Fruit fly (Drosophila melanogaster) whole organism, embryonic: ENCODE results near the gene CG3434.
A peak's percentile ranks its signal among the peaks of the same experiment; 100 is the strongest.

Experiments used
- Aef1 ChIP-seq: fragments of 200-800 bp; sonication (Bioruptor generic); IDR thresholded peaks from 3 replicates; pipeline ENCODE4 v1.3.6; 2022; ENCODE audit warnings: missing biosample characterization, missing genetic modification characterization
- CG10979 ChIP-seq: fragments of 200-800 bp; sonication (Bioruptor generic); optimal IDR thresholded peaks from 2 replicates; lab custom pipeline; 2018; ENCODE audit warnings: missing biosample characterization, mild to moderate bottlenecking, missing genetic modification characterization, moderate library complexity
- CG11093 ChIP-seq: fragments of 200-800 bp; sonication (Bioruptor generic); IDR thresholded peaks from 3 replicates; pipeline ENCODE4 v1.3.6; 2022; ENCODE audit warnings: missing biosample characterization, missing genetic modification characterization
- CG11695 ChIP-seq: fragments of 200-800 bp; sonication (Bioruptor generic); IDR thresholded peaks from 3 replicates; pipeline ENCODE4 v1.3.6; 2022; ENCODE audit warnings: missing biosample characterization, missing genetic modification characterization
- CG11723 ChIP-seq: fragments of 200-800 bp; sonication (Bioruptor generic); optimal IDR thresholded peaks from 2 replicates; lab custom pipeline; 2017; ENCODE audit warnings: missing biosample characterization, mild to moderate bottlenecking, missing genetic modification characterization
- CG12659 ChIP-seq: fragments of 200-800 bp; sonication (Bioruptor generic); optimal IDR thresholded peaks from 3 replicates; lab custom pipeline; 2017; ENCODE audit warnings: mild to moderate bottlenecking, missing biosample characterization, missing genetic modification reagents, missing genetic modification characterization
- CG12769 ChIP-seq: fragments of 200-800 bp; sonication (Bioruptor generic); optimal IDR thresholded peaks from 2 replicates; lab custom pipeline; 2019; ENCODE audit warnings: missing biosample characterization, mild to moderate bottlenecking, missing genetic modification characterization, moderate library complexity
- CG13123 ChIP-seq: fragments of 200-800 bp; sonication (Bioruptor generic); optimal IDR thresholded peaks from 2 replicates; lab custom pipeline; 2016; ENCODE audit warnings: missing biosample characterization, missing genetic modification characterization
- CG14441 ChIP-seq: fragments of 200-800 bp; sonication (Bioruptor generic); IDR thresholded peaks from 2 replicates; pipeline ENCODE4 v1.3.6; 2022; ENCODE audit warnings: missing biosample characterization, missing genetic modification characterization
- CG1792 ChIP-seq: fragments of 200-800 bp; sonication (Bioruptor generic); optimal IDR thresholded peaks from 2 replicates; lab custom pipeline; 2016; ENCODE audit warnings: missing biosample characterization, missing genetic modification characterization
- CG2678 ChIP-seq: fragments of 200-800 bp; sonication (Bioruptor generic); optimal IDR thresholded peaks from 3 replicates; lab custom pipeline; 2019; ENCODE audit warnings: missing biosample characterization, mild to moderate bottlenecking, missing genetic modification characterization, moderate library complexity
- CG30403 ChIP-seq: fragments of 200-800 bp; sonication (Bioruptor generic); optimal IDR thresholded peaks from 3 replicates; lab custom pipeline; 2016; ENCODE audit warnings: missing biosample characterization, missing genetic modification characterization
- CG34224 ChIP-seq: fragments of 200-800 bp; sonication (Bioruptor generic); IDR thresholded peaks from 3 replicates; pipeline ENCODE4 v1.3.6; 2022; ENCODE audit warnings: missing biosample characterization, missing genetic modification characterization; ENCODE audit not compliant: partially characterized antibody
- CG34422 ChIP-seq: fragments of 200-800 bp; sonication (Bioruptor generic); IDR thresholded peaks from 3 replicates; pipeline ENCODE4 v1.3.6; 2022; ENCODE audit warnings: missing biosample characterization, missing genetic modification characterization
- CG5245 ChIP-seq: fragments of 200-800 bp; sonication (Bioruptor generic); optimal IDR thresholded peaks from 3 replicates; lab custom pipeline; 2016; ENCODE audit warnings: missing biosample characterization, missing genetic modification characterization
- CG6813 ChIP-seq: fragments of 200-800 bp; sonication (Bioruptor generic); optimal IDR thresholded peaks from 2 replicates; lab custom pipeline; 2017; ENCODE audit warnings: missing biosample characterization, missing genetic modification characterization, mild to moderate bottlenecking, moderate library complexity, missing genetic modification reagents
- CG7987 ChIP-seq: fragments of 200-800 bp; sonication (Bioruptor generic); optimal IDR thresholded peaks from 2 replicates; lab custom pipeline; 2018; ENCODE audit warnings: missing biosample characterization, mild to moderate bottlenecking, missing genetic modification characterization, moderate library complexity
- CG9437 ChIP-seq: fragments of 200-800 bp; sonication (Bioruptor generic); optimal IDR thresholded peaks from 2 replicates; lab custom pipeline; 2018; ENCODE audit warnings: missing biosample characterization, mild to moderate bottlenecking, missing genetic modification characterization
- CG9932 ChIP-seq: fragments of 200-800 bp; sonication (Bioruptor generic); IDR thresholded peaks from 2 replicates; pipeline ENCODE4 v1.3.6; 2022; ENCODE audit warnings: missing biosample characterization, missing genetic modification characterization
- CrebB ChIP-seq: fragments of 200-800 bp; sonication (Bioruptor generic); optimal IDR thresholded peaks from 3 replicates; lab custom pipeline; 2018; ENCODE audit warnings: missing biosample characterization, mild to moderate bottlenecking, missing genetic modification characterization
- Deaf1 ChIP-seq: fragments of 200-800 bp; optimal IDR thresholded peaks from 3 replicates; lab custom pipeline; 2019; ENCODE audit warnings: missing biosample characterization, mild to moderate bottlenecking, missing genetic modification characterization, moderate library complexity
- ERR ChIP-seq: fragments of 200-800 bp; sonication (Bioruptor generic); optimal IDR thresholded peaks from 2 replicates; lab custom pipeline; 2016; ENCODE audit warnings: missing biosample characterization, missing genetic modification characterization
- Ets97D ChIP-seq: fragments of 200-800 bp; sonication (Bioruptor generic); optimal IDR thresholded peaks from 3 replicates; lab custom pipeline; 2016; ENCODE audit warnings: missing biosample characterization, missing genetic modification characterization
- HHEX ChIP-seq: fragments of 200-800 bp; sonication (Bioruptor generic); optimal IDR thresholded peaks from 3 replicates; lab custom pipeline; 2017; ENCODE audit warnings: missing biosample characterization, mild to moderate bottlenecking, missing genetic modification characterization, missing genetic modification reagents
- HmgD ChIP-seq: fragments of 200-800 bp; sonication (Bioruptor generic); optimal IDR thresholded peaks from 3 replicates; lab custom pipeline; 2016; ENCODE audit warnings: missing biosample characterization, missing genetic modification characterization
- Hmx ChIP-seq: fragments of 200-800 bp; sonication (Bioruptor generic); optimal IDR thresholded peaks from 2 replicates; lab custom pipeline; 2016; ENCODE audit warnings: missing biosample characterization, missing genetic modification characterization
- Hr51 ChIP-seq, 2 experiments: fragments of 200-800 bp; sonication (Bioruptor generic); optimal IDR thresholded peaks; 2 replicates in 1 of 2; 3 replicates in 1 of 2; lab custom pipeline; 2016 to 2018; ENCODE audit warnings: missing biosample characterization in 2 of 2, missing genetic modification characterization in 2 of 2, mild to moderate bottlenecking in 1 of 2, moderate library complexity in 1 of 2
- Jarid2 ChIP-seq: fragments of 200-800 bp; sonication (Bioruptor generic); optimal IDR thresholded peaks from 3 replicates; lab custom pipeline; 2017; ENCODE audit warnings: mild to moderate bottlenecking, missing biosample characterization, missing genetic modification reagents, missing genetic modification characterization
- MBD-R2 ChIP-seq: fragments of 200-800 bp; sonication (Bioruptor generic); IDR thresholded peaks from 2 replicates; pipeline ENCODE4 v1.3.6; 2022; ENCODE audit warnings: missing biosample characterization, missing genetic modification characterization
- Oaz ChIP-seq: fragments of 200-800 bp; sonication (Bioruptor generic); IDR thresholded peaks from 2 replicates; pipeline ENCODE4 v1.3.6; 2022; ENCODE audit warnings: missing biosample characterization, missing genetic modification characterization
- Pdp1 ChIP-seq, 2 experiments: fragments of 200-800 bp; sonication (Bioruptor generic); optimal IDR thresholded peaks; 3 replicates each; lab custom pipeline; 2016; ENCODE audit warnings: missing biosample characterization in 2 of 2, missing genetic modification characterization in 2 of 2, mild to moderate bottlenecking in 1 of 2, moderate library complexity in 1 of 2
- Sry-β ChIP-seq: fragments of 200-800 bp; sonication (Bioruptor generic); optimal IDR thresholded peaks from 2 replicates; lab custom pipeline; 2018; ENCODE audit warnings: missing biosample characterization, mild to moderate bottlenecking, missing genetic modification characterization, moderate library complexity
- TFAM ChIP-seq: fragments of 200-800 bp; sonication (Bioruptor generic); optimal IDR thresholded peaks from 2 replicates; lab custom pipeline; 2017; ENCODE audit warnings: missing biosample characterization, missing genetic modification characterization, inconsistent platforms
- Trl ChIP-seq, 3 experiments: fragments of >200 bp in 2 of 3; fragments of 200-800 bp in 1 of 3; sonication (Bioruptor generic) in 1 of 3; optimal IDR thresholded peaks; 2 replicates in 1 of 3; 3 replicates in 2 of 3; lab custom pipeline; 2016 to 2017; ENCODE audit warnings: missing biosample characterization in 1 of 3, missing genetic modification characterization in 1 of 3
- ash1 ChIP-seq: fragments of 200-800 bp; sonication (Bioruptor generic); optimal IDR thresholded peaks from 2 replicates; lab custom pipeline; 2018; ENCODE audit warnings: missing biosample characterization, mild to moderate bottlenecking, missing genetic modification characterization
- bcd ChIP-seq: fragments of 200-800 bp; sonication (Bioruptor generic); optimal IDR thresholded peaks from 2 replicates; lab custom pipeline; 2017; ENCODE audit warnings: missing biosample characterization, mild to moderate bottlenecking, missing genetic modification characterization
- crc ChIP-seq: fragments of 200-800 bp; sonication (Bioruptor generic); optimal IDR thresholded peaks from 2 replicates; lab custom pipeline; 2016; ENCODE audit warnings: missing biosample characterization, missing genetic modification characterization
- crp ChIP-seq, 2 experiments: fragments of 200-800 bp; sonication (Bioruptor generic); optimal IDR thresholded peaks; 2 replicates in 1 of 2; 3 replicates in 1 of 2; lab custom pipeline; 2017; ENCODE audit warnings: missing biosample characterization in 2 of 2, missing genetic modification characterization in 2 of 2, mild to moderate bottlenecking in 1 of 2, moderate library complexity in 1 of 2
- dm ChIP-seq: fragments of 200-800 bp; sonication (Bioruptor generic); optimal IDR thresholded peaks from 3 replicates; lab custom pipeline; 2016; ENCODE audit warnings: missing biosample characterization, missing genetic modification characterization
- eve ChIP-seq, 2 experiments: fragments of >200 bp; optimal IDR thresholded peaks; 2 replicates each; lab custom pipeline; 2017; ENCODE audit warnings: missing biosample characterization in 2 of 2, missing genetic modification characterization in 2 of 2
- hb ChIP-seq: fragments of 200-800 bp; sonication (Bioruptor generic); IDR thresholded peaks from 3 replicates; pipeline ENCODE4 v1.3.6; 2022; ENCODE audit warnings: missing biosample characterization, missing genetic modification characterization; ENCODE audit not compliant: partially characterized antibody
- her ChIP-seq: fragments of 200-800 bp; sonication (Bioruptor generic); optimal IDR thresholded peaks from 2 replicates; lab custom pipeline; 2016; ENCODE audit warnings: missing biosample characterization, missing genetic modification characterization
- ind ChIP-seq: fragments of 200-800 bp; sonication (Bioruptor generic); optimal IDR thresholded peaks from 3 replicates; lab custom pipeline; 2016; ENCODE audit warnings: missing biosample characterization, missing genetic modification characterization
- nom ChIP-seq: fragments of 200-800 bp; sonication (Bioruptor generic); optimal IDR thresholded peaks from 2 replicates; lab custom pipeline; 2017; ENCODE audit warnings: missing biosample characterization, missing genetic modification characterization, mild to moderate bottlenecking, moderate library complexity, missing genetic modification reagents
- otp ChIP-seq: fragments of 200-800 bp; sonication (Bioruptor generic); IDR thresholded peaks from 3 replicates; pipeline ENCODE4, ENCODE4 v1.3.6; 2022; ENCODE audit warnings: missing biosample characterization, missing genetic modification characterization
- slp2 ChIP-seq: fragments of 200-800 bp; sonication (Bioruptor generic); optimal IDR thresholded peaks from 2 replicates; lab custom pipeline; 2016; ENCODE audit warnings: missing biosample characterization, missing genetic modification characterization
- toy ChIP-seq: fragments of 200-800 bp; sonication (Bioruptor generic); IDR thresholded peaks from 2 replicates; pipeline ENCODE4 v1.3.6; 2022; ENCODE audit warnings: missing biosample characterization, missing genetic modification characterization
- unc-4 ChIP-seq: fragments of 200-800 bp; sonication (Bioruptor generic); IDR thresholded peaks from 2 replicates; pipeline ENCODE4 v1.3.6; 2022; ENCODE audit warnings: missing biosample characterization, missing genetic modification characterization; ENCODE audit not compliant: partially characterized antibody
- zfh2 ChIP-seq: fragments of 200-800 bp; sonication (Bioruptor generic); optimal IDR thresholded peaks from 2 replicates; lab custom pipeline; 2016; ENCODE audit warnings: missing biosample characterization, missing genetic modification characterization

Gene CG3434

dm6 chr3L:9476829-9477228, 16.2 kb upstream of the CG3434 start, which contains the start of the genes Uch-L5 and Jarid2 (continued):
- peak; percentile 51 for TF ChIP-seq CG30403 (GFP tag; lab: Kevin White, UChicago)
- TF ChIP-seq Deaf1 (tag; lab: Kevin White, UChicago), result peak; percentile 10
- peak; percentile 52 for TF ChIP-seq bcd (GFP tag; lab: Kevin White, UChicago)
- TF ChIP-seq Trl (optimal IDR thresholded peaks at IDR 0.05; lab: Kevin White, UChicago), result no peak
- TF ChIP-seq Trl (GFP tag; optimal IDR thresholded peaks at IDR 0.05; lab: Kevin White, UChicago), result peak; percentile 66
- peak in 1 of 2 experiments; percentile 27 for TF ChIP-seq crp (GFP tag; optimal IDR thresholded peaks at IDR 0.05; lab: Kevin White, UChicago)
- no peak for TF ChIP-seq TFAM (GFP tag; lab: Kevin White, UChicago)
- no peak for TF ChIP-seq eve (GFP tag; optimal IDR thresholded peaks at IDR 0.05; lab: Kevin White, UChicago)
- TF ChIP-seq ind (GFP tag; lab: Kevin White, UChicago), result peak; percentile 63
- TF ChIP-seq CG1792 (GFP tag; lab: Kevin White, UChicago), result no peak
- no peak for TF ChIP-seq toy (GFP tag; lab: Robert Waterston, UW)
- TF ChIP-seq Hmx, result no peak
- TF ChIP-seq CG10979 (tag; lab: Kevin White, UChicago), result peak; percentile 48
- TF ChIP-seq Ets97D (GFP tag; lab: Kevin White, UChicago), result peak; percentile 96
- TF ChIP-seq Hr51 (GFP tag; optimal IDR thresholded peaks at IDR 0.05; lab: Kevin White, UChicago), result peak in 1 of 2 experiments; percentile 30
- TF ChIP-seq CG12769 (tag; lab: Kevin White, UChicago), result no peak
- TF ChIP-seq crc (GFP tag; lab: Kevin White, UChicago), result peak; percentile 39
- TF ChIP-seq dm (GFP tag; lab: Kevin White, UChicago), result peak; percentile 81
- peak; percentile 58 for TF ChIP-seq CrebB (tag; lab: Kevin White, UChicago)
- TF ChIP-seq CG5245 (GFP tag; lab: Kevin White, UChicago), result peak; percentile 41
- TF ChIP-seq CG7987, result peak; percentile 72
- no peak for TF ChIP-seq CG11695
- peak; percentile 41 for TF ChIP-seq CG13123 (GFP tag; lab: Kevin White, UChicago)
- TF ChIP-seq CG12659 (GFP tag; lab: Kevin White, UChicago), result peak; percentile 91
- 0 out of 2 replicates have a peak, but pooled peaks have one; percentile 17 for TF ChIP-seq unc-4 (GFP tag; lab: Robert Waterston, UW)
- peak; percentile 40 for TF ChIP-seq nom (GFP tag; lab: Kevin White, UChicago)
- peak; percentile 80 for TF ChIP-seq HmgD
- TF ChIP-seq ash1 (GFP tag; lab: Kevin White, UChicago), result peak; percentile 46
- TF ChIP-seq MBD-R2 (GFP tag; lab: Robert Waterston, UW), result peak; percentile 95
- TF ChIP-seq CG34224, result peak; percentile 29; the same call in 1 of the 3 replicates
- peak; percentile 47 to 54 for TF ChIP-seq Pdp1 (GFP tag; optimal IDR thresholded peaks at IDR 0.05; lab: Kevin White, UChicago)
- TF ChIP-seq Sry-β (GFP tag; lab: Kevin White, UChicago), result peak; percentile 31
- peak; percentile 23; the same call in 1 of the 2 replicates for TF ChIP-seq CG9932 (GFP tag; lab: Robert Waterston, UW)
- TF ChIP-seq ERR (GFP tag; lab: Kevin White, UChicago), result peak; percentile 61
- 0 out of 2 replicates have a peak, but pooled peaks have one; percentile 12 for TF ChIP-seq CG14441 (GFP tag; lab: Robert Waterston, UW)
- no peak for TF ChIP-seq CG2678
- TF ChIP-seq Aef1 (GFP tag; lab: Robert Waterston, UW), result peak; percentile 42; the same call in 1 of the 3 replicates
- no peak for TF ChIP-seq CG11093 (GFP tag; lab: Robert Waterston, UW)
- no peak for TF ChIP-seq hb
- peak; percentile 79 for TF ChIP-seq her (GFP tag; lab: Kevin White, UChicago)
- TF ChIP-seq HHEX (GFP tag; lab: Kevin White, UChicago), result peak; percentile 36
- TF ChIP-seq zfh2 (GFP tag; lab: Kevin White, UChicago), result peak; percentile 72
- no peak for TF ChIP-seq CG11723 (GFP tag; lab: Kevin White, UChicago)
- no peak for TF ChIP-seq otp
- no peak for TF ChIP-seq Oaz (GFP tag; lab: Robert Waterston, UW)
- TF ChIP-seq CG6813 (GFP tag; lab: Kevin White, UChicago), result no peak
- TF ChIP-seq slp2 (GFP tag; lab: Kevin White, UChicago), result peak; percentile 45
- no peak for TF ChIP-seq CG9437 (GFP tag; lab: Kevin White, UChicago)
- TF ChIP-seq CG34422 (GFP tag; lab: Robert Waterston, UW), result peak; percentile 83; the same call in 2 of the 3 replicates
- TF ChIP-seq Jarid2, result no peak
